Fruit fly (Drosophila melanogaster) whole organism, embryonic: ENCODE measurements around the gene CG11898.

Source experiments
- Adf1 ChIP-seq: fragments of 200-800 bp; sonication (Bioruptor generic); IDR thresholded peaks from 2 replicates; pipeline ENCODE4 v1.3.6; 2022; ENCODE audit warnings: missing biosample characterization, missing genetic modification characterization
- Bteb2 ChIP-seq: fragments of 200-800 bp; sonication (Bioruptor generic); optimal IDR thresholded peaks from 2 replicates; lab custom pipeline; 2016; ENCODE audit warnings: missing biosample characterization, missing genetic modification characterization
- CG10431 ChIP-seq: fragments of 200-800 bp; sonication (Bioruptor generic); optimal IDR thresholded peaks from 3 replicates; lab custom pipeline; 2018; ENCODE audit warnings: missing biosample characterization, mild to moderate bottlenecking, missing genetic modification characterization
- CG12236 ChIP-seq: fragments of 200-800 bp; sonication (Bioruptor generic); optimal IDR thresholded peaks from 2 replicates; lab custom pipeline; 2016; ENCODE audit warnings: missing biosample characterization, missing genetic modification characterization
- CG1233 ChIP-seq: fragments of 200-800 bp; sonication (Bioruptor generic); optimal IDR thresholded peaks from 4 replicates; lab custom pipeline; 2018; ENCODE audit warnings: missing biosample characterization, mild to moderate bottlenecking, missing genetic modification characterization
- CG12391 ChIP-seq: fragments of 200-800 bp; sonication (Bioruptor generic); optimal IDR thresholded peaks from 3 replicates; lab custom pipeline; 2018; ENCODE audit warnings: missing biosample characterization, mild to moderate bottlenecking, missing genetic modification characterization, moderate library complexity
- CG12659 ChIP-seq: fragments of 200-800 bp; sonication (Bioruptor generic); optimal IDR thresholded peaks from 3 replicates; lab custom pipeline; 2017; ENCODE audit warnings: mild to moderate bottlenecking, missing biosample characterization, missing genetic modification reagents, missing genetic modification characterization
- CG15073 ChIP-seq: fragments of 200-800 bp; sonication (Bioruptor generic); optimal IDR thresholded peaks from 2 replicates; lab custom pipeline; 2016; ENCODE audit warnings: missing biosample characterization, missing genetic modification characterization
- CG15479 ChIP-seq: fragments of 200-800 bp; sonication (Bioruptor generic); optimal IDR thresholded peaks from 3 replicates; lab custom pipeline; 2019; ENCODE audit warnings: missing biosample characterization, mild to moderate bottlenecking, missing genetic modification characterization, moderate library complexity
- CG16863 ChIP-seq: fragments of 200-800 bp; sonication (Bioruptor generic); optimal IDR thresholded peaks from 3 replicates; lab custom pipeline; 2016; ENCODE audit warnings: missing biosample characterization, missing genetic modification characterization
- CG17385 ChIP-seq: fragments of 200-800 bp; sonication (Bioruptor generic); optimal IDR thresholded peaks from 3 replicates; lab custom pipeline; 2018; ENCODE audit warnings: missing biosample characterization, mild to moderate bottlenecking, missing genetic modification characterization
- CG17568 ChIP-seq: fragments of 200-800 bp; sonication (Bioruptor generic); optimal IDR thresholded peaks from 2 replicates; lab custom pipeline; 2018; ENCODE audit warnings: missing biosample characterization, mild to moderate bottlenecking, missing genetic modification characterization, moderate library complexity
- CG2875 ChIP-seq: fragments of 200-800 bp; sonication (Bioruptor generic); optimal IDR thresholded peaks from 2 replicates; lab custom pipeline; 2017; ENCODE audit warnings: missing biosample characterization, mild to moderate bottlenecking, missing genetic modification characterization, missing genetic modification reagents
- CG2889 ChIP-seq: fragments of 200-800 bp; sonication (Bioruptor generic); IDR thresholded peaks from 3 replicates; pipeline ENCODE4 v1.3.6; 2022; ENCODE audit warnings: missing biosample characterization, missing genetic modification characterization
- CG3065 ChIP-seq: fragments of 200-800 bp; sonication (Bioruptor generic); optimal IDR thresholded peaks from 2 replicates; lab custom pipeline; 2016; ENCODE audit warnings: missing biosample characterization, missing genetic modification characterization
- CG4730 ChIP-seq: fragments of 200-800 bp; sonication (Bioruptor generic); IDR thresholded peaks from 2 replicates; pipeline ENCODE4 v1.3.6; 2022; ENCODE audit warnings: missing biosample characterization, missing genetic modification characterization
- CG6683 ChIP-seq: fragments of 200-800 bp; sonication (Bioruptor generic); optimal IDR thresholded peaks from 2 replicates; lab custom pipeline; 2017; ENCODE audit warnings: missing biosample characterization, mild to moderate bottlenecking, missing genetic modification characterization, missing genetic modification reagents
- CG7556 ChIP-seq: fragments of 200-800 bp; sonication (Bioruptor generic); optimal IDR thresholded peaks from 2 replicates; lab custom pipeline; 2017; ENCODE audit warnings: missing biosample characterization, mild to moderate bottlenecking, missing genetic modification characterization
- CG8290 ChIP-seq, 3 experiments: fragments of 200-800 bp; sonication (Bioruptor generic); optimal IDR thresholded peaks; 2 replicates each; lab custom pipeline; 2016 to 2019; ENCODE audit warnings: missing biosample characterization in 3 of 3, missing genetic modification characterization in 3 of 3, mild to moderate bottlenecking in 2 of 3, moderate library complexity in 1 of 3
- Deaf1 ChIP-seq: fragments of 200-800 bp; optimal IDR thresholded peaks from 3 replicates; lab custom pipeline; 2019; ENCODE audit warnings: missing biosample characterization, mild to moderate bottlenecking, missing genetic modification characterization, moderate library complexity
- E2f1 ChIP-seq: fragments of 200-800 bp; sonication (Bioruptor generic); IDR thresholded peaks from 2 replicates; pipeline ENCODE4 v1.3.6; 2022; ENCODE audit warnings: missing biosample characterization, missing genetic modification characterization
- H15 ChIP-seq: fragments of 200-800 bp; sonication (Bioruptor generic); IDR thresholded peaks from 3 replicates; pipeline ENCODE4 v1.3.6; 2022; ENCODE audit warnings: missing biosample characterization, missing genetic modification characterization
- Med ChIP-seq: fragments of 200-800 bp; sonication (Bioruptor generic); peaks from one replicate; lab custom pipeline; 2016; ENCODE audit warnings: missing biosample characterization, missing genetic modification characterization, mild to moderate bottlenecking, inconsistent platforms, moderate library complexity
- Optix ChIP-seq: fragments of 200-800 bp; sonication (Bioruptor generic); IDR thresholded peaks from 3 replicates; pipeline ENCODE4 v1.3.6; 2022; ENCODE audit warnings: missing biosample characterization, missing genetic modification characterization
- Six4 ChIP-seq: fragments of 200-800 bp; sonication (Bioruptor generic); optimal IDR thresholded peaks from 2 replicates; lab custom pipeline; 2016; ENCODE audit warnings: missing biosample characterization, missing genetic modification characterization
- Sry-δ ChIP-seq: fragments of 200-800 bp; sonication (Bioruptor generic); optimal IDR thresholded peaks from 2 replicates; lab custom pipeline; 2016; ENCODE audit warnings: missing biosample characterization, missing genetic modification characterization
- TFAM ChIP-seq: fragments of 200-800 bp; sonication (Bioruptor generic); optimal IDR thresholded peaks from 2 replicates; lab custom pipeline; 2017; ENCODE audit warnings: missing biosample characterization, missing genetic modification characterization, inconsistent platforms
- Tbp ChIP-seq: fragments of >200 bp; optimal IDR thresholded peaks from 2 replicates; lab custom pipeline; 2018; ENCODE audit warnings: missing biosample characterization, missing genetic modification characterization
- Usf ChIP-seq: fragments of 200-800 bp; sonication (Bioruptor generic); optimal IDR thresholded peaks from 2 replicates; lab custom pipeline; 2017; ENCODE audit warnings: missing genotype, missing biosample characterization, missing genetic modification characterization
- abd-A ChIP-seq: fragments of 200-800 bp; sonication (Bioruptor generic); optimal IDR thresholded peaks from 3 replicates; lab custom pipeline; 2019; ENCODE audit warnings: missing biosample characterization, mild to moderate bottlenecking, missing genetic modification characterization, moderate library complexity
- ase ChIP-seq: fragments of 200-800 bp; sonication (Bioruptor generic); IDR thresholded peaks from 3 replicates; pipeline ENCODE4 v1.3.6; 2022; ENCODE audit warnings: missing biosample characterization, missing genetic modification characterization
- crp ChIP-seq, 2 experiments: fragments of 200-800 bp; sonication (Bioruptor generic); optimal IDR thresholded peaks; 2 replicates in 1 of 2; 3 replicates in 1 of 2; lab custom pipeline; 2017; ENCODE audit warnings: missing biosample characterization in 2 of 2, missing genetic modification characterization in 2 of 2, mild to moderate bottlenecking in 1 of 2, moderate library complexity in 1 of 2
- cwo ChIP-seq: fragments of 200-800 bp; sonication (Bioruptor generic); optimal IDR thresholded peaks from 3 replicates; lab custom pipeline; 2017; ENCODE audit warnings: missing biosample characterization, missing genetic modification characterization, mild to moderate bottlenecking, moderate library complexity, missing genetic modification reagents
- dimm ChIP-seq: fragments of 200-800 bp; sonication (Bioruptor generic); IDR thresholded peaks from 2 replicates; pipeline ENCODE4 v1.3.6; 2022; ENCODE audit warnings: missing biosample characterization, missing genetic modification characterization
- dpn ChIP-seq, 2 experiments: fragments of 200-800 bp; sonication (Bioruptor generic); optimal IDR thresholded peaks; 3 replicates each; lab custom pipeline; 2016; ENCODE audit warnings: missing biosample characterization in 2 of 2, missing genetic modification characterization in 2 of 2
- fd102C ChIP-seq: fragments of 200-800 bp; sonication (Bioruptor generic); optimal IDR thresholded peaks from 2 replicates; lab custom pipeline; 2018; ENCODE audit warnings: missing biosample characterization, mild to moderate bottlenecking, missing genetic modification characterization, moderate library complexity
- klu ChIP-seq: fragments of 200-800 bp; sonication (Bioruptor generic); IDR thresholded peaks from 2 replicates; pipeline ENCODE4 v1.3.6; 2022; ENCODE audit warnings: missing biosample characterization, missing genetic modification characterization
- lmd ChIP-seq: fragments of 200-800 bp; sonication (Bioruptor generic); IDR thresholded peaks from 2 replicates; pipeline ENCODE4 v1.3.6; 2022; ENCODE audit warnings: missing biosample characterization, missing genetic modification characterization
- org-1 ChIP-seq: fragments of 200-800 bp; sonication (Bioruptor generic); optimal IDR thresholded peaks from 2 replicates; lab custom pipeline; 2017; ENCODE audit warnings: missing biosample characterization, missing genetic modification characterization
- pzg ChIP-seq: fragments of 200-800 bp; sonication (Bioruptor generic); optimal IDR thresholded peaks from 3 replicates; lab custom pipeline; 2018; ENCODE audit warnings: missing biosample characterization, mild to moderate bottlenecking, missing genetic modification characterization, moderate library complexity
- sima ChIP-seq: fragments of 200-800 bp; sonication (Bioruptor generic); optimal IDR thresholded peaks from 2 replicates; lab custom pipeline; 2016; ENCODE audit warnings: missing biosample characterization, missing genetic modification characterization
- stwl ChIP-seq: fragments of 200-800 bp; sonication (Bioruptor generic); optimal IDR thresholded peaks from 3 replicates; lab custom pipeline; 2018; ENCODE audit warnings: missing biosample characterization, mild to moderate bottlenecking, missing genetic modification characterization, moderate library complexity
- tll ChIP-seq, 2 experiments: fragments of 200-800 bp in 1 of 2; fragments of >200 bp in 1 of 2; sonication (Bioruptor generic) in 1 of 2; optimal IDR thresholded peaks; 2 replicates each; lab custom pipeline; 2017 to 2019; ENCODE audit warnings: missing biosample characterization in 2 of 2, missing genetic modification characterization in 2 of 2, mild to moderate bottlenecking in 1 of 2, moderate library complexity in 1 of 2
- trh ChIP-seq: fragments of 200-800 bp; sonication (Bioruptor generic); optimal IDR thresholded peaks from 2 replicates; lab custom pipeline; 2016; ENCODE audit warnings: missing biosample characterization, missing genetic modification characterization
- twi ChIP-seq: fragments of 200-800 bp; optimal IDR thresholded peaks from 2 replicates; lab custom pipeline; 2019; ENCODE audit warnings: missing biosample characterization, mild to moderate bottlenecking, missing genetic modification characterization, moderate library complexity
- wor ChIP-seq: fragments of 200-800 bp; sonication (Bioruptor generic); IDR thresholded peaks from 2 replicates; pipeline ENCODE4 v1.3.6; 2022; ENCODE audit warnings: missing biosample characterization, missing genetic modification characterization
- zf30C ChIP-seq: fragments of 200-800 bp; sonication (Bioruptor generic); optimal IDR thresholded peaks from 3 replicates; lab custom pipeline; 2018; ENCODE audit warnings: missing biosample characterization, mild to moderate bottlenecking, missing genetic modification characterization
- zfh2 ChIP-seq: fragments of 200-800 bp; sonication (Bioruptor generic); optimal IDR thresholded peaks from 2 replicates; lab custom pipeline; 2016; ENCODE audit warnings: missing biosample characterization, missing genetic modification characterization

CG11898 gene

DNA sequence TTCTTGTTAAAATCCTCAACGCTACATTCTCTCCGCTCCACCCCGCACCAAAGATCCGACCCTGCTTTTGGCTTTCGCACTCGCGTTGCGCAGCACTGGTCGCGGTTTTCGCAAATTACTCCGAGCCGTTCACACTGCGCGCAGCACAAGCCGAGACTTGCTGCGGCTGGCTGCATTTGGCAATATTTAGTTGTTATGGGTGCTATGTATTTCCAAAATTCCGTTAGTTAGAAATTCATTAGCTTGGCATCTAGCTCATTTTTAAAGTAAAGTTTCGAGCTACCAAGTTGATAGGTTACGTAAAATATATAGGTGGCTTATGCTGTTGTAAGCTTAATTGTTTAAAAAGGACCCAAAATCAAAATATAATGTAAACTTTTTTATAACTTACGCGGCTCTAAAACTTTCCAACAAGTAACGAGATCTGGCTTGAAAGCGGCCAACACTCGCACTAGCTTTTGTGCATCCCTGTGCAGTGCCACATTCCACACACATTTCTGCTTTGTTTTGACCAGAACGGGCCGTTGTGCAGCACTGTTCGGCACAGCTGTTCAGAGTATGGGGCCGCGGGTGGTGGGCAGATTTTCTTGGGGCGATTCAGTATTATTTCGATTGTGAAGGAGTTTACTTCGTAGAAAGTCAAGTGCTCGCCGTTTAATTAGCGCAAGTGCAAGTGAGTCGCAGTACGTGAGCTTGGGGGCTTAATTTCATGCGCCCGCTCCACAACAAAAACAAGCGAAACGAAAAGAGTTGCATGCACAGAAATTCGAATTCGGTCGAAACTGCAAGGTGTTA is 42.4 kb upstream of the CG11898 start, which contains the start of the genes yem and Ctl2 (continued):
- TF ChIP-seq CG8290 (GFP tag; optimal IDR thresholded peaks at IDR 0.05; lab: Kevin White, UChicago) = peak; percentile 85
- peak; percentile 68 to 90 for TF ChIP-seq CG8290 (tag; optimal IDR thresholded peaks at IDR 0.05; lab: Kevin White, UChicago)
- peak; percentile 46 for TF ChIP-seq CG12236 (GFP tag; lab: Kevin White, UChicago)
- TF ChIP-seq CG6683 = peak; percentile 2
- TF ChIP-seq Med (GFP tag; lab: Kevin White, UChicago) = peak; percentile 93
- no peak; the same call in 2 of the 3 replicates for TF ChIP-seq ase (GFP tag; lab: Robert Waterston, UW)
- TF ChIP-seq zfh2 (GFP tag; lab: Kevin White, UChicago) = peak; percentile 93
- TF ChIP-seq CG4730 (GFP tag; lab: Robert Waterston, UW) = peak; percentile 50; the same call in 1 of the 2 replicates
- TF ChIP-seq CG10431 (GFP tag; lab: Kevin White, UChicago) = no peak
- peak; percentile 68 to 84 for TF ChIP-seq dpn (GFP tag; optimal IDR thresholded peaks at IDR 0.05; lab: Kevin White, UChicago)
- TF ChIP-seq TFAM (GFP tag; lab: Kevin White, UChicago) = no peak
- TF ChIP-seq tll (GFP tag; optimal IDR thresholded peaks at IDR 0.05; lab: Kevin White, UChicago) = peak; percentile 44 to 91
- peak; percentile 2 for TF ChIP-seq sima (GFP tag; lab: Kevin White, UChicago)
- peak; percentile 79 for TF ChIP-seq CG12659 (GFP tag; lab: Kevin White, UChicago)
- no peak for TF ChIP-seq dimm (GFP tag; lab: Robert Waterston, UW)
- no peak for TF ChIP-seq CG17568 (GFP tag; lab: Kevin White, UChicago)
- no peak for TF ChIP-seq Deaf1 (tag; lab: Kevin White, UChicago)
- TF ChIP-seq CG7556 (GFP tag; lab: Kevin White, UChicago) = peak; percentile 78
- peak; percentile 25 for TF ChIP-seq cwo
- peak; percentile 47; the same call in 1 of the 2 replicates for TF ChIP-seq wor
- peak; percentile 37 for TF ChIP-seq CG3065 (GFP tag; lab: Kevin White, UChicago)
- TF ChIP-seq Adf1 (GFP tag; lab: Robert Waterston, UW) = peak; percentile 7; the same call in 1 of the 2 replicates
- TF ChIP-seq CG15479 (GFP tag; lab: Kevin White, UChicago) = no peak
- peak; percentile 26 for TF ChIP-seq CG17385 (GFP tag; lab: Kevin White, UChicago)
- no peak for TF ChIP-seq zf30C (GFP tag; lab: Kevin White, UChicago)
- TF ChIP-seq H15 = peak; percentile 56; the same call in 2 of the 3 replicates
- TF ChIP-seq Tbp = peak; percentile 24
- TF ChIP-seq CG2889 (GFP tag; lab: Robert Waterston, UW) = no peak; the same call in 2 of the 3 replicates
- TF ChIP-seq CG15073 (GFP tag; lab: Kevin White, UChicago) = no peak
- peak; percentile 67 for TF ChIP-seq klu
- no peak for TF ChIP-seq fd102C
- TF ChIP-seq Usf (GFP tag; lab: Kevin White, UChicago) = peak; percentile 46
- TF ChIP-seq Bteb2 (GFP tag; lab: Kevin White, UChicago) = peak; percentile 73
- peak; percentile 42 for TF ChIP-seq Six4 (GFP tag; lab: Kevin White, UChicago)
- peak; percentile 65 for TF ChIP-seq Sry-δ (GFP tag; lab: Kevin White, UChicago)
- peak; percentile 75 for TF ChIP-seq trh (GFP tag; lab: Kevin White, UChicago)
- TF ChIP-seq CG2875 = no peak
- peak; percentile 51 for TF ChIP-seq stwl (tag; lab: Kevin White, UChicago)
- peak; percentile 73 for TF ChIP-seq pzg (GFP tag; lab: Kevin White, UChicago)
- TF ChIP-seq Optix = no peak
- peak; percentile 48 for TF ChIP-seq CG1233 (GFP tag; lab: Kevin White, UChicago)
- TF ChIP-seq crp (GFP tag; optimal IDR thresholded peaks at IDR 0.05; lab: Kevin White, UChicago) = peak; percentile 78 to 97
- TF ChIP-seq org-1 = no peak
- peak; percentile 72 for TF ChIP-seq CG12391 (tag; lab: Kevin White, UChicago)
- TF ChIP-seq CG16863 = peak; percentile 82
- TF ChIP-seq twi = peak; percentile 58
- TF ChIP-seq lmd (GFP tag; lab: Robert Waterston, UW) = peak; percentile 55
- peak; percentile 39 for TF ChIP-seq E2f1 (GFP tag; lab: Robert Waterston, UW)
- no peak for TF ChIP-seq abd-A
